Worm (Caenorhabditis elegans) whole organism, L4/young adult: ENCODE results near the gene C27D9.1.

Experiments used
- W03F9.2 ChIP-seq: fragments of 150-350 bp; optimal IDR thresholded peaks from 2 replicates; lab custom pipeline; 2014; ENCODE audit warnings: missing biosample characterization, missing genetic modification characterization
- him-1 ChIP-seq: sonication (generic microtip); optimal IDR thresholded peaks from 2 replicates; lab custom pipeline; 2016; ENCODE audit warnings: missing genotype, missing genetic modification reagents, missing genetic modification characterization, missing compliant biosample characterization

DNA sequence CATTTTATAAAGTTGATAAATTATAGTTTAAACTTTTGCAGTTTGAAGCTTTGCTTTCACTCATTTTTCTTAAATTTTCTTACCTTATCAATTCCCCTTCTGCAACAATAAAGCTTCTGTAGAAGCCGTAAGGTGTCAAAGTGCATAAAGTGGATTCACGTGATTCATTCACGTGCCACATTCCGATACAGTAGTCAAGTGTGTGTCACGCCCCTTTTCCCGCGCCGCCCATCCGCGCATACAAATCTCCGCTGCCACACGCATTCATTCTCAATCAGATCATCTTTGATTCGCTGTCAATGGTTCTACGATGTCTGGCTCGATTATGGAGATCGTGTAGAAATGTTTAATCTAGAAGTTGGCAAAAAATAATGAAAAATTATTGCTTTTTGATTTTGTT lies 6.2 kb upstream of the C27D9.1 start:
- no peak for TF ChIP-seq him-1
- TF ChIP-seq W03F9.2 (tag; lab: Kevin White, UChicago), result no peak
